Worm (Caenorhabditis elegans): ENCODE data around the gene Y1A5A.1.

DNA sequence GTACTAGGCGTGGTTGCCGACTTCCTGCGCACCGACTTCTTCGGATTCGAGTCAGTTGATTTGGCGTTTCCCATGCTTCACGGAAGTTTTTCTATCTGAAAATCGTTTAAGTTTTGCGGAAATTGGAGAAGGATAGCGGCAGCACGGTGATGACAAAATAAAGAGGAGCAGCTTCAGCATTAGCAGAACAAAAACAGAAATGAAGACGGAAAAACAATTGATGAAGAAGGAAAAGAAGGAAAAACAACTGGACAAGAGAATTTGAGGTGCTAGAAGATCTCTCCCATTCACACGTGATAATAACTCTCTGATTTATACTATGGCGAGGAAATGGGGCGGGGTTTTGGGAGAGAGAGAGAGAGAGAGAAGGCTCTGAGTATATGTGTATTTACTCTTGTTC is 5.6 kb upstream of the Y1A5A.1 start, which contains the start of gene glb-11:
- TF ChIP-seq fkh-3 (tag; optimal IDR thresholded peaks at IDR 0.05) = no peak
- TF ChIP-seq nhr-90 (tag; optimal IDR thresholded peaks at IDR 0.05) = no peak
- no peak for TF ChIP-seq Y67H2A.10 (GFP tag; conservative IDR thresholded peaks at IDR 0.05)
- no peak for TF ChIP-seq pha-4 (tag; optimal IDR thresholded peaks at IDR 0.05)
- TF ChIP-seq snpc-4 (GFP tag; optimal IDR thresholded peaks at IDR 0.05) = no peak
- TF ChIP-seq snpc-4 (tag; optimal IDR thresholded peaks at IDR 0.05) = no peak
- TF ChIP-seq ztf-18 (tag; optimal IDR thresholded peaks at IDR 0.05) = no peak
- TF ChIP-seq lin-35 (GFP tag; optimal IDR thresholded peaks at IDR 0.05) = no peak
